Fruit fly (Drosophila melanogaster) whole organism, embryonic: ENCODE measurements around the gene barr.

Source experiments
- Asciz ChIP-seq: fragments of 200-800 bp; sonication (Bioruptor generic); optimal IDR thresholded peaks from 2 replicates; lab custom pipeline; 2017; ENCODE audit warnings: missing biosample characterization, mild to moderate bottlenecking, missing genetic modification characterization, missing genetic modification reagents
- CG1024 ChIP-seq: fragments of 200-800 bp; sonication (Bioruptor generic); IDR thresholded peaks from 2 replicates; pipeline ENCODE4 v1.3.6; 2022; ENCODE audit warnings: missing biosample characterization, missing genetic modification characterization
- CG10543 ChIP-seq: fragments of 200-800 bp; sonication (Bioruptor generic); optimal IDR thresholded peaks from 3 replicates; lab custom pipeline; 2017; ENCODE audit warnings: missing biosample characterization, mild to moderate bottlenecking, missing genetic modification characterization, moderate library complexity
- CG11247 ChIP-seq: fragments of 200-800 bp; sonication (Bioruptor generic); IDR thresholded peaks from 2 replicates; pipeline ENCODE4 v1.3.6; 2022; ENCODE audit warnings: missing biosample characterization, missing genetic modification characterization
- CG12942 ChIP-seq: fragments of 200-800 bp; sonication (Bioruptor generic); optimal IDR thresholded peaks from 3 replicates; lab custom pipeline; 2016; ENCODE audit warnings: missing biosample characterization, missing genetic modification characterization
- CG13894 ChIP-seq: fragments of 200-800 bp; sonication (Bioruptor generic); optimal IDR thresholded peaks from 3 replicates; lab custom pipeline; 2018; ENCODE audit warnings: missing biosample characterization, mild to moderate bottlenecking, missing genetic modification characterization, moderate library complexity
- CG14050 ChIP-seq: fragments of 200-800 bp; sonication (Bioruptor generic); IDR thresholded peaks from 3 replicates; pipeline ENCODE4 v1.3.6; 2022; ENCODE audit warnings: missing biosample characterization, missing genetic modification characterization
- CG17328 ChIP-seq: fragments of 200-800 bp; sonication (Bioruptor generic); IDR thresholded peaks from 2 replicates; pipeline ENCODE4 v1.3.6; 2022; ENCODE audit warnings: missing biosample characterization, missing genetic modification characterization
- CG2116 ChIP-seq: fragments of 200-800 bp; sonication (Bioruptor generic); optimal IDR thresholded peaks from 3 replicates; lab custom pipeline; 2018; ENCODE audit warnings: missing biosample characterization, mild to moderate bottlenecking, missing genetic modification characterization
- CG2129 ChIP-seq: fragments of 200-800 bp; sonication (Bioruptor generic); IDR thresholded peaks from 2 replicates; pipeline ENCODE4 v1.3.6; 2022; ENCODE audit warnings: missing biosample characterization, missing genetic modification characterization; ENCODE audit not compliant: partially characterized antibody
- CG30403 ChIP-seq: fragments of 200-800 bp; sonication (Bioruptor generic); optimal IDR thresholded peaks from 3 replicates; lab custom pipeline; 2016; ENCODE audit warnings: missing biosample characterization, missing genetic modification characterization
- CG3065 ChIP-seq: fragments of 200-800 bp; sonication (Bioruptor generic); optimal IDR thresholded peaks from 2 replicates; lab custom pipeline; 2016; ENCODE audit warnings: missing biosample characterization, missing genetic modification characterization
- CG32767 ChIP-seq: fragments of 200-800 bp; sonication (Bioruptor generic); IDR thresholded peaks from 2 replicates; pipeline ENCODE4 v1.3.6; 2022; ENCODE audit warnings: missing biosample characterization, missing genetic modification characterization
- CG4328 ChIP-seq: fragments of 200-800 bp; sonication (Bioruptor generic); optimal IDR thresholded peaks from 3 replicates; lab custom pipeline; 2017; ENCODE audit warnings: missing biosample characterization, missing genetic modification reagents, missing genetic modification characterization
- CG4730 ChIP-seq: fragments of 200-800 bp; sonication (Bioruptor generic); IDR thresholded peaks from 2 replicates; pipeline ENCODE4 v1.3.6; 2022; ENCODE audit warnings: missing biosample characterization, missing genetic modification characterization
- CG6254 ChIP-seq: fragments of 200-800 bp; sonication (Bioruptor generic); optimal IDR thresholded peaks from 3 replicates; lab custom pipeline; 2017; ENCODE audit warnings: mild to moderate bottlenecking, missing biosample characterization, missing genetic modification reagents, missing genetic modification characterization
- CG6683 ChIP-seq: fragments of 200-800 bp; sonication (Bioruptor generic); optimal IDR thresholded peaks from 2 replicates; lab custom pipeline; 2017; ENCODE audit warnings: missing biosample characterization, mild to moderate bottlenecking, missing genetic modification characterization, missing genetic modification reagents
- CG6765 ChIP-seq: fragments of 200-800 bp; sonication (Bioruptor generic); optimal IDR thresholded peaks from 3 replicates; lab custom pipeline; 2017; ENCODE audit warnings: missing biosample characterization, mild to moderate bottlenecking, missing genetic modification characterization
- CG6791 ChIP-seq: fragments of 200-800 bp; sonication (Bioruptor generic); IDR thresholded peaks from 3 replicates; pipeline ENCODE4 v1.3.6; 2022; ENCODE audit warnings: missing biosample characterization, missing genetic modification characterization; ENCODE audit not compliant: partially characterized antibody
- CG6813 ChIP-seq: fragments of 200-800 bp; sonication (Bioruptor generic); optimal IDR thresholded peaks from 2 replicates; lab custom pipeline; 2017; ENCODE audit warnings: missing biosample characterization, missing genetic modification characterization, mild to moderate bottlenecking, moderate library complexity, missing genetic modification reagents
- CG7372 ChIP-seq: fragments of 200-800 bp; sonication (Bioruptor generic); IDR thresholded peaks from 2 replicates; pipeline ENCODE4 v1.3.6; 2022; ENCODE audit warnings: missing biosample characterization, missing genetic modification characterization
- CG7963 ChIP-seq: fragments of 200-800 bp; sonication (Bioruptor generic); IDR thresholded peaks from 3 replicates; pipeline ENCODE4 v1.3.6; 2022; ENCODE audit warnings: missing biosample characterization, missing genetic modification characterization; ENCODE audit not compliant: partially characterized antibody
- CG8281 ChIP-seq: fragments of 200-800 bp; sonication (Bioruptor generic); optimal IDR thresholded peaks from 2 replicates; lab custom pipeline; 2018; ENCODE audit warnings: missing biosample characterization, mild to moderate bottlenecking, missing genetic modification characterization, moderate library complexity
- CG8765 ChIP-seq: fragments of 200-800 bp; sonication (Bioruptor generic); IDR thresholded peaks from 2 replicates; pipeline ENCODE4 v1.3.6; 2022; ENCODE audit warnings: missing biosample characterization, missing genetic modification characterization
- Dad ChIP-seq: fragments of 200-800 bp; sonication (Bioruptor generic); optimal IDR thresholded peaks from 3 replicates; lab custom pipeline; 2016; ENCODE audit warnings: missing biosample characterization, missing genetic modification characterization
- Hr51 ChIP-seq, 2 experiments: fragments of 200-800 bp; sonication (Bioruptor generic); optimal IDR thresholded peaks; 2 replicates in 1 of 2; 3 replicates in 1 of 2; lab custom pipeline; 2016 to 2018; ENCODE audit warnings: missing biosample characterization in 2 of 2, missing genetic modification characterization in 2 of 2, mild to moderate bottlenecking in 1 of 2, moderate library complexity in 1 of 2
- MTF-1 ChIP-seq: fragments of 200-800 bp; sonication (Bioruptor generic); optimal IDR thresholded peaks from 2 replicates; lab custom pipeline; 2018; ENCODE audit warnings: missing biosample characterization, mild to moderate bottlenecking, missing genetic modification characterization, borderline replicate concordance
- NC2β ChIP-seq: fragments of 200-800 bp; sonication (Bioruptor generic); optimal IDR thresholded peaks from 2 replicates; lab custom pipeline; 2016; ENCODE audit warnings: missing biosample characterization, missing genetic modification characterization
- Neu2 ChIP-seq: fragments of 200-800 bp; sonication (Bioruptor generic); optimal IDR thresholded peaks from 3 replicates; lab custom pipeline; 2016; ENCODE audit warnings: missing biosample characterization, missing genetic modification characterization, borderline replicate concordance
- Nf-YA ChIP-seq: fragments of 200-800 bp; sonication (Bioruptor generic); IDR thresholded peaks from 2 replicates; pipeline ENCODE4 v1.3.6; 2022; ENCODE audit warnings: missing biosample characterization, missing genetic modification characterization
- NfI ChIP-seq: fragments of 200-800 bp; sonication (Bioruptor generic); optimal IDR thresholded peaks from 3 replicates; lab custom pipeline; 2018; ENCODE audit warnings: missing biosample characterization, mild to moderate bottlenecking, missing genetic modification characterization, moderate library complexity
- Side ChIP-seq: fragments of 200-800 bp; sonication (Bioruptor generic); optimal IDR thresholded peaks from 2 replicates; lab custom pipeline; 2016; ENCODE audit warnings: missing biosample characterization, missing genetic modification characterization
- Six4 ChIP-seq: fragments of 200-800 bp; sonication (Bioruptor generic); optimal IDR thresholded peaks from 2 replicates; lab custom pipeline; 2016; ENCODE audit warnings: missing biosample characterization, missing genetic modification characterization
- Sry-δ ChIP-seq: fragments of 200-800 bp; sonication (Bioruptor generic); optimal IDR thresholded peaks from 2 replicates; lab custom pipeline; 2016; ENCODE audit warnings: missing biosample characterization, missing genetic modification characterization
- bcd ChIP-seq: fragments of 200-800 bp; sonication (Bioruptor generic); optimal IDR thresholded peaks from 2 replicates; lab custom pipeline; 2017; ENCODE audit warnings: missing biosample characterization, mild to moderate bottlenecking, missing genetic modification characterization
- corto ChIP-seq: fragments of 200-800 bp; sonication (Bioruptor generic); optimal IDR thresholded peaks from 2 replicates; lab custom pipeline; 2016; ENCODE audit warnings: missing biosample characterization, mild to moderate bottlenecking, missing genetic modification characterization, moderate library complexity
- da ChIP-seq: fragments of 200-800 bp; sonication (Bioruptor generic); optimal IDR thresholded peaks from 2 replicates; lab custom pipeline; 2016; ENCODE audit warnings: missing biosample characterization, missing genetic modification characterization
- dysf ChIP-seq: fragments of 200-800 bp; sonication (Bioruptor generic); IDR thresholded peaks from 3 replicates; pipeline ENCODE4 v1.3.6; 2022; ENCODE audit warnings: missing biosample characterization, missing genetic modification characterization
- eyg ChIP-seq: fragments of 200-800 bp; sonication (Bioruptor generic); optimal IDR thresholded peaks from 3 replicates; lab custom pipeline; 2016; ENCODE audit warnings: missing biosample characterization, missing genetic modification characterization
- fru ChIP-seq: fragments of >200 bp; optimal IDR thresholded peaks from 2 replicates; lab custom pipeline; 2017
- inv ChIP-seq: fragments of 200-800 bp; sonication (Bioruptor generic); IDR thresholded peaks from 2 replicates; pipeline ENCODE4 v1.3.6; 2022; ENCODE audit warnings: missing biosample characterization, missing genetic modification characterization; ENCODE audit not compliant: partially characterized antibody
- ken ChIP-seq: fragments of 200-800 bp; sonication (Bioruptor generic); IDR thresholded peaks from 3 replicates; pipeline ENCODE4 v1.3.6; 2022; ENCODE audit warnings: missing biosample characterization, missing genetic modification characterization
- pfk ChIP-seq: fragments of 200-800 bp; sonication (Bioruptor generic); optimal IDR thresholded peaks from 2 replicates; lab custom pipeline; 2018; ENCODE audit warnings: missing biosample characterization, mild to moderate bottlenecking, missing genetic modification characterization, moderate library complexity
- pum ChIP-seq: fragments of 200-800 bp; sonication (Bioruptor generic); optimal IDR thresholded peaks from 2 replicates; lab custom pipeline; 2016; ENCODE audit warnings: missing biosample characterization, missing genetic modification characterization
- pzg ChIP-seq: fragments of 200-800 bp; sonication (Bioruptor generic); optimal IDR thresholded peaks from 3 replicates; lab custom pipeline; 2018; ENCODE audit warnings: missing biosample characterization, mild to moderate bottlenecking, missing genetic modification characterization, moderate library complexity
- slp2 ChIP-seq: fragments of 200-800 bp; sonication (Bioruptor generic); optimal IDR thresholded peaks from 2 replicates; lab custom pipeline; 2016; ENCODE audit warnings: missing biosample characterization, missing genetic modification characterization
- sqz ChIP-seq: fragments of 200-800 bp; sonication (Bioruptor generic); optimal IDR thresholded peaks from 3 replicates; lab custom pipeline; 2018; ENCODE audit warnings: missing biosample characterization, mild to moderate bottlenecking, missing genetic modification characterization
- sr ChIP-seq: fragments of 200-800 bp; sonication (Bioruptor generic); IDR thresholded peaks from 3 replicates; pipeline ENCODE4 v1.3.6; 2022; ENCODE audit warnings: missing biosample characterization, missing genetic modification characterization
- tll ChIP-seq, 2 experiments: fragments of 200-800 bp in 1 of 2; fragments of >200 bp in 1 of 2; sonication (Bioruptor generic) in 1 of 2; optimal IDR thresholded peaks; 2 replicates each; lab custom pipeline; 2017 to 2019; ENCODE audit warnings: missing biosample characterization in 2 of 2, missing genetic modification characterization in 2 of 2, mild to moderate bottlenecking in 1 of 2, moderate library complexity in 1 of 2

The barr gene

dm6 chr2L:20091094-20091679, 30.0 kb upstream of the barr start, which contains the start of the genes CG10747 and Pyroxd1 (continued):
- TF ChIP-seq CG6791 (GFP tag; lab: Robert Waterston, UW) = no peak
- peak; percentile 95 for TF ChIP-seq CG32767 (GFP tag; lab: Robert Waterston, UW)
- TF ChIP-seq CG6765 (GFP tag; lab: Kevin White, UChicago) = peak; percentile 91
- TF ChIP-seq CG6813 (GFP tag; lab: Kevin White, UChicago) = peak; percentile 91
- peak; percentile 89 for TF ChIP-seq corto
- TF ChIP-seq Asciz (GFP tag; lab: Kevin White, UChicago) = peak; percentile 92
- peak; percentile 66 for TF ChIP-seq Neu2 (GFP tag; lab: Kevin White, UChicago)
- TF ChIP-seq slp2 (GFP tag; lab: Kevin White, UChicago) = peak; percentile 89
- peak; percentile 90 for TF ChIP-seq CG4730 (GFP tag; lab: Robert Waterston, UW)
- TF ChIP-seq CG7372 (GFP tag; lab: Robert Waterston, UW) = peak; percentile 94
- peak; percentile 94 for TF ChIP-seq pum (GFP tag; lab: Kevin White, UChicago)
- TF ChIP-seq bcd = peak; percentile 96
- TF ChIP-seq CG17328 (GFP tag; lab: Robert Waterston, UW) = peak; percentile 92
- TF ChIP-seq CG11247 (GFP tag; lab: Robert Waterston, UW) = peak; percentile 96
- peak; percentile 79 for TF ChIP-seq eyg (GFP tag; lab: Kevin White, UChicago)
- TF ChIP-seq NC2β = peak; percentile 85
- peak; percentile 73; the same call in 2 of the 3 replicates for TF ChIP-seq sr
- peak; percentile 54; the same call in 1 of the 2 replicates for TF ChIP-seq CG1024
- no peak for TF ChIP-seq CG7963
- peak; percentile 97 for TF ChIP-seq NfI (GFP tag; lab: Kevin White, UChicago)
- peak; percentile 93 for TF ChIP-seq Six4 (GFP tag; lab: Kevin White, UChicago)
- TF ChIP-seq sqz (GFP tag; lab: Kevin White, UChicago) = no peak
- peak; percentile 89 for TF ChIP-seq CG6683
- TF ChIP-seq CG10543 (GFP tag; lab: Kevin White, UChicago) = peak; percentile 98
- peak; percentile 95 for TF ChIP-seq CG13894 (tag; lab: Kevin White, UChicago)
- peak; percentile 49 for TF ChIP-seq pfk (GFP tag; lab: Kevin White, UChicago)
- TF ChIP-seq CG12942 (GFP tag; lab: Kevin White, UChicago) = peak; percentile 96
- TF ChIP-seq Nf-YA = peak; percentile 91
- peak; percentile 93 for TF ChIP-seq CG14050
- TF ChIP-seq fru (lab: Kevin White, UChicago) = no peak
- TF ChIP-seq CG2116 (GFP tag; lab: Kevin White, UChicago) = peak; percentile 84
- peak; percentile 86 for TF ChIP-seq CG6254
- TF ChIP-seq MTF-1 = peak; percentile 80
- TF ChIP-seq Hr51 (GFP tag; optimal IDR thresholded peaks at IDR 0.05; lab: Kevin White, UChicago) = peak; percentile 94 to 97
- TF ChIP-seq CG3065 (GFP tag; lab: Kevin White, UChicago) = peak; percentile 87
- peak; percentile 80 for TF ChIP-seq pzg (GFP tag; lab: Kevin White, UChicago)
- peak; percentile 90 for TF ChIP-seq da
- peak; percentile 94 for TF ChIP-seq CG8765 (GFP tag; lab: Robert Waterston, UW)
- peak; percentile 94 for TF ChIP-seq ken (GFP tag; lab: Robert Waterston, UW)
- TF ChIP-seq CG30403 = peak; percentile 99
- no peak for TF ChIP-seq inv
- TF ChIP-seq Side = peak; percentile 91
- TF ChIP-seq Sry-δ (GFP tag; lab: Kevin White, UChicago) = peak; percentile 57
- TF ChIP-seq CG8281 (tag; lab: Kevin White, UChicago) = peak; percentile 87
- TF ChIP-seq tll (GFP tag; optimal IDR thresholded peaks at IDR 0.05; lab: Kevin White, UChicago) = peak; percentile 20 to 71
- TF ChIP-seq CG4328 (GFP tag; lab: Kevin White, UChicago) = peak; percentile 92
- TF ChIP-seq dysf = peak; percentile 98
- peak; percentile 91 for TF ChIP-seq Dad (GFP tag; lab: Kevin White, UChicago)
- TF ChIP-seq CG2129 = no peak
